Fruit fly (Drosophila melanogaster): ENCODE results near the gene pdm2.

The pdm2 gene

DNA sequence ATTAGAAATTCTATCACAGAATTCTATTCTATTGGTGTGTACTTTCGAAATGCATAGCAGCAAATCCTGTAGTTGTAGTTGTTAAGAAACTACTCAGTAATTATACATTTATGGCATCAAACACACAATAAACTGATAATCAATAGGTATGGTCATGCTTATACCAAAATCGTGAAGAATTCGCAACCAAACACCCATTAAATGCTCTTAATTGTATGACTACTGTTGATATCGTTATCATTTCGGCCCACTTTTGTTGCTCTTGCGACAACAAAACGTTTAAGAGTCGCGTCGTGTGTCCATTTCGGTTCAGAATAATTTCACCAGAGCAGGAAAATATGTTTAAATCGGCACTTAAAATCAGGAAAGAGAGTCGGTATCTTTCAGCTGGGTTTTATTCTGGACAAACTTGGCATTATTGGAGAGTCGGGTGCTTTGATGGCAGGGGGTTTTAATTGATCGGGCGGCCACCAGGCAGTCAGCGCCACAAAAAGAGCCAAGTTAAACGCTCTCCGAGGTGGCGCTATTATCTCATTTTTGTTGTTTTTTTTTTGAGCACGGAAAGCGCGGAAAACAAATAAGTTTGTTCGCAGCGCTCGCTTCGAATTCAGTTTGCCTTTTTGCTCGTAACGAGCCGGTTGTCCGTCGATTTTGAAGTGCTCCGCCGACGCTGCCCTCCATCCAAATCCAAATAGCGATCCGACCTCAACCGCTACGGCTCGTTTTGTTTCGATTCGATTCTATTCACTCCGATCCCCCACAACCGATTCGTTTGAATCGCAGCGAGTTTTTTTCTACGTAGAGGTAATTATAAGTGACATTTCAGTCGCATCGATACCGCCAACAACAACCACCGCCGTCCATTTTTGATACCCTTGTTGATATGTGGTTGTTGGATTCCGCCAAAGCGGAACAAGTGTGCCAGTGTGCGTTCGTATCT is 61.7 kb downstream of the pdm2 start, which contains the start of gene MRP:
MRP (plus strand) TSS at position 609 of the 940 bp plus-strand sequence.
- TF ChIP-seq Sin3A (optimal IDR thresholded peaks at IDR 0.05) (no peak), Myc (optimal IDR thresholded peaks at IDR 0.05) (no peak), h (optimal IDR thresholded peaks at IDR 0.05) (no peak), psq (optimal IDR thresholded peaks at IDR 0.05) (no peak), insv (optimal IDR thresholded peaks at IDR 0.05) (no peak), ttk (optimal IDR thresholded peaks at IDR 0.05) (no peak)

DNA sequence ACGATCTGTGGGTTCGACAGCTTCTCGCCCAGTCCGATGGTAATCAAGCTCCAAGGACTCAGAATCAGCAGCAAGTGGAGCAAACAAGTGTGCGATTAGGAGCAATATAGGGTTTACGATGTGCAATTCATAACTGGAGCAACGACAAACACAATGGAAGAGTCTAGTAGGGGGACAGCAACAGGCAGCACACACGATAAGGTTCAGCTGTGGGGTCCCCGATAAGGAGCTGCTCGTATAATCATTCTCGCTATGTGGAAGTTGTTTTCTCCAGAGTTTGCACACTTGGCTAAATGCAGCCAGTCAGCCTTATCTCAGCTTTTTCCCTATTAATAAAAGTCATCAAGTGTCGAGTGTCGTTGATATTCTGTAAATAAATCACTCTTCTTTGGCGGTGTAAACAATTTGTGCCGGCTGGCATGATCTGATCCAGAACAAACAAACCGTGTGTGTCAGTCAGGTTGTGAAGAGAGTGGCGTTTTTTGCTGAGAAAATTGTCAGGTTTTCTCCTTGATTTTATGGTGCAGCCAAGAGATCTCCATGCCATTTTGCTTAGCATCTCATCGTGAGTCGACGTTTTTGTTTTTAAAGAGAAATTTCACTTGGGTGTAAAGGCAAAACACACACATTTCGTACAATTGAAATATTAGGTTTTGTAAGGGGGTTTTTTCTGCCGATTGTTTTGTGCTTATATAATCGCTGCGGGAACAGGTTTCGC is 62.9 kb downstream of the pdm2 start:
- no peak for TF ChIP-seq ttk (optimal IDR thresholded peaks at IDR 0.05)
- TF ChIP-seq h (optimal IDR thresholded peaks at IDR 0.05): no peak
- TF ChIP-seq Sin3A (optimal IDR thresholded peaks at IDR 0.05): no peak
- no peak for TF ChIP-seq psq (optimal IDR thresholded peaks at IDR 0.05)
- TF ChIP-seq insv (optimal IDR thresholded peaks at IDR 0.05): no peak
- TF ChIP-seq Myc (optimal IDR thresholded peaks at IDR 0.05): no peak

DNA sequence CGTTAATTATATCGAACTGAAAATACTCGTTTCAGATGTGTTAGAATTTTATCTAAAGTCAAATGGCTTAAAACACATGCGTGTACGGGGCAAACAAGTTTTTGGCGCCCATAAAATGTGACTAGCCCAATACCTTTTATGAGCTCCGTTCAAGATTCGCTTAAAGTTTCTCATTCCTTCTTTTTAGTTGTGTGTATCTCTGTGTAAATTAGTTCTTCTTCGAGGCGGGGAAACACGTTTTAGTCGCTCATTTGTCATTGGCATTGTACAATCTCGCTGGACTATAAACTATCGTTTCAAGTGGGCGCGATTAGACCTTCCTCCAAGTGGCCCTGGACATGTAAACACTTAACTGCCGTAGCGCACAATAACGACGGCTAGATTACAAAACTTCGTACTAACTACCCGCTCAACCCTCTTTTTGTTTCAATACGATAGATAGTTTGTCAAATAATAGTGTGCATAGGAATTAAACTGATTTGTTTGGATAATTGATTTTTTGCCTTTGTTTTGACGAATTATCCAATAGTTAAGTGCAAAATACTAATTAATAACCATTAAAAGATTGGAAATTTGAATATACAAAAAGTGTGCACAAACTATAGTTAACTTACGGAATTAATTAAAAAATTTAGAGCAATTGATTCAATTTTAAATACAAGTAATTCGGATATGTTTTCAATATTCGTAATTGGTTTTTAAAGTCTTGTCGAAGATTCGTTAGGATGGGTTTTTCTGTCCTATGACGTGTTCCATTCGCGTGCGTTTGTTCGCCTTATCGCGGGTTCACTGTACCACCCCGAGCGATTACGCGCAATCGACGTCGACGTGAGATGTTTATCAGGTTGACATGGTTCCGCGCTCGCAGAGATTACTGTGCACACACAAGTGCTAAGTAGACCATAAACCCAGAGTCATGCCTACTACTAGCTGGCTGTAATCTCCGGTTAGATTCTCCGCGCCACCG is 63.7 kb downstream of the pdm2 start:
- no peak for TF ChIP-seq h (optimal IDR thresholded peaks at IDR 0.05)
- peak; percentile 95 for TF ChIP-seq ttk (optimal IDR thresholded peaks at IDR 0.05)
- TF ChIP-seq Myc (optimal IDR thresholded peaks at IDR 0.05): no peak
- TF ChIP-seq insv (optimal IDR thresholded peaks at IDR 0.05): no peak
- TF ChIP-seq psq (optimal IDR thresholded peaks at IDR 0.05): no peak

DNA sequence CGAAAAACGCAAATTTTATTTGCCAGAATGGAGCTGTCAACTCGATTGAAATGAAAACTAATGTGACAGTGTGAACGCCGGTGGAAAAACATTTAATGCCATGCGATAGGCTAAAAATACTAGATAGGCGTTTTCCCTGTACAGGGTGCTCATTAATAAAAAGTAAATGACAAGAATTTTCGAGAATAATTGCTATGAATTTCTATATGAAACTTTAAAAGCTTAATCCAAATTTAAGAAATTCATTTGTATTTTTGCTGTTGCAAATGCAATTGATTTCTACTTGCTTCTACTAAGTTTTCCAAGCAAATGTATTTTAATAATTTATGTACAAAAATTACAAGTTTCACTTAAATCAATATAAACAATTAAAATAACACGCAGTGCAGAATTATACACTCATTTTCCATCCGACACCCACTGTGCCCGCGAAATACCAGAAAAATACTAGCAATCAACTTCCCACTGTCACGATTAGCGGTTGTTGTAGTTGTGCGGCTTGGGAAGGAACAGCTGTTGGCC is 64.9 kb downstream of the pdm2 start, which contains the start of gene Pih1D1:
Pih1D1 (minus strand) TSS at position 50 of the 522 bp plus-strand sequence.
- TF ChIP-seq h (optimal IDR thresholded peaks at IDR 0.05): no peak
- TF ChIP-seq psq (optimal IDR thresholded peaks at IDR 0.05): no peak
- no peak for TF ChIP-seq ttk (optimal IDR thresholded peaks at IDR 0.05)
- no peak for TF ChIP-seq Myc (optimal IDR thresholded peaks at IDR 0.05)
- TF ChIP-seq Sin3A (optimal IDR thresholded peaks at IDR 0.05): no peak
- no peak for TF ChIP-seq insv (optimal IDR thresholded peaks at IDR 0.05)

Data from Kc167 (cell line).